Fruit fly (Drosophila melanogaster) whole organism, embryonic: ENCODE data around the gene CG15642.

ENCODE experiments used
- Atf6 ChIP-seq: fragments of 200-800 bp; sonication (Bioruptor generic); IDR thresholded peaks from 2 replicates; pipeline ENCODE4 v1.3.6; 2022; ENCODE audit warnings: missing biosample characterization, missing genetic modification characterization
- CG12236 ChIP-seq: fragments of 200-800 bp; sonication (Bioruptor generic); optimal IDR thresholded peaks from 2 replicates; lab custom pipeline; 2016; ENCODE audit warnings: missing biosample characterization, missing genetic modification characterization
- CG15479 ChIP-seq: fragments of 200-800 bp; sonication (Bioruptor generic); optimal IDR thresholded peaks from 3 replicates; lab custom pipeline; 2019; ENCODE audit warnings: missing biosample characterization, mild to moderate bottlenecking, missing genetic modification characterization, moderate library complexity
- CG17328 ChIP-seq: fragments of 200-800 bp; sonication (Bioruptor generic); IDR thresholded peaks from 2 replicates; pipeline ENCODE4 v1.3.6; 2022; ENCODE audit warnings: missing biosample characterization, missing genetic modification characterization
- CG17829 ChIP-seq: fragments of 200-800 bp; optimal IDR thresholded peaks from 2 replicates; lab custom pipeline; 2019; ENCODE audit warnings: missing biosample characterization, mild to moderate bottlenecking, missing genetic modification characterization, moderate library complexity
- CG1792 ChIP-seq: fragments of 200-800 bp; sonication (Bioruptor generic); optimal IDR thresholded peaks from 2 replicates; lab custom pipeline; 2016; ENCODE audit warnings: missing biosample characterization, missing genetic modification characterization
- CG31224 ChIP-seq: fragments of 200-800 bp; sonication (Bioruptor generic); IDR thresholded peaks from 2 replicates; pipeline ENCODE4 v1.3.6; 2022; ENCODE audit warnings: missing biosample characterization, missing genetic modification characterization
- CG31441 ChIP-seq: fragments of 200-800 bp; sonication (Bioruptor generic); IDR thresholded peaks from 2 replicates; pipeline ENCODE4 v1.3.6; 2022; ENCODE audit warnings: missing biosample characterization, missing genetic modification characterization
- CG33213 ChIP-seq: fragments of 200-800 bp; sonication (Bioruptor generic); optimal IDR thresholded peaks from 3 replicates; lab custom pipeline; 2016; ENCODE audit warnings: missing biosample characterization, missing genetic modification characterization
- CG34422 ChIP-seq: fragments of 200-800 bp; sonication (Bioruptor generic); IDR thresholded peaks from 3 replicates; pipeline ENCODE4 v1.3.6; 2022; ENCODE audit warnings: missing biosample characterization, missing genetic modification characterization
- CG7357 ChIP-seq: fragments of 200-800 bp; sonication (Bioruptor generic); IDR thresholded peaks from 3 replicates; pipeline ENCODE4 v1.3.6; 2022; ENCODE audit warnings: missing biosample characterization, missing genetic modification characterization
- CG8290 ChIP-seq, 3 experiments: fragments of 200-800 bp; sonication (Bioruptor generic); optimal IDR thresholded peaks; 2 replicates each; lab custom pipeline; 2016 to 2019; ENCODE audit warnings: missing biosample characterization in 3 of 3, missing genetic modification characterization in 3 of 3, mild to moderate bottlenecking in 2 of 3, moderate library complexity in 1 of 3
- CG9797 ChIP-seq: fragments of 200-800 bp; sonication (Bioruptor generic); optimal IDR thresholded peaks from 3 replicates; lab custom pipeline; 2018; ENCODE audit warnings: missing biosample characterization, mild to moderate bottlenecking, missing genetic modification characterization
- D19B ChIP-seq: fragments of 200-800 bp; sonication (Bioruptor generic); optimal IDR thresholded peaks from 2 replicates; lab custom pipeline; 2017; ENCODE audit warnings: missing biosample characterization, mild to moderate bottlenecking, missing genetic modification characterization
- Deaf1 ChIP-seq: fragments of 200-800 bp; optimal IDR thresholded peaks from 3 replicates; lab custom pipeline; 2019; ENCODE audit warnings: missing biosample characterization, mild to moderate bottlenecking, missing genetic modification characterization, moderate library complexity
- Ets97D ChIP-seq: fragments of 200-800 bp; sonication (Bioruptor generic); optimal IDR thresholded peaks from 3 replicates; lab custom pipeline; 2016; ENCODE audit warnings: missing biosample characterization, missing genetic modification characterization
- Fer3 ChIP-seq: fragments of 200-800 bp; sonication (Bioruptor generic); optimal IDR thresholded peaks from 2 replicates; lab custom pipeline; 2018; ENCODE audit warnings: missing biosample characterization, mild to moderate bottlenecking, missing genetic modification characterization, moderate library complexity
- Hmx ChIP-seq: fragments of 200-800 bp; sonication (Bioruptor generic); optimal IDR thresholded peaks from 2 replicates; lab custom pipeline; 2016; ENCODE audit warnings: missing biosample characterization, missing genetic modification characterization
- Lhr ChIP-seq: fragments of 200-800 bp; sonication (Bioruptor generic); optimal IDR thresholded peaks from 3 replicates; lab custom pipeline; 2017; ENCODE audit warnings: mild to moderate bottlenecking, missing biosample characterization, missing genetic modification reagents, missing genetic modification characterization
- MESR4 ChIP-seq: fragments of 200-800 bp; sonication (Bioruptor generic); optimal IDR thresholded peaks from 2 replicates; lab custom pipeline; 2018; ENCODE audit warnings: missing biosample characterization, mild to moderate bottlenecking, missing genetic modification characterization, moderate library complexity
- Nf-YB ChIP-seq: fragments of 200-800 bp; sonication (Bioruptor generic); optimal IDR thresholded peaks from 3 replicates; lab custom pipeline; 2019; ENCODE audit warnings: missing biosample characterization, mild to moderate bottlenecking, missing genetic modification characterization, moderate library complexity
- Pdp1 ChIP-seq, 2 experiments: fragments of 200-800 bp; sonication (Bioruptor generic); optimal IDR thresholded peaks; 3 replicates each; lab custom pipeline; 2016; ENCODE audit warnings: missing biosample characterization in 2 of 2, missing genetic modification characterization in 2 of 2, mild to moderate bottlenecking in 1 of 2, moderate library complexity in 1 of 2
- Rfx ChIP-seq: fragments of 200-800 bp; sonication (Bioruptor generic); IDR thresholded peaks from 2 replicates; pipeline ENCODE4 v1.3.6; 2022; ENCODE audit warnings: missing biosample characterization, missing genetic modification characterization
- Xrp1 ChIP-seq: fragments of 200-800 bp; sonication (Bioruptor generic); IDR thresholded peaks from 2 replicates; pipeline ENCODE4 v1.3.6; 2022; ENCODE audit warnings: missing biosample characterization, missing genetic modification characterization
- az2 ChIP-seq: fragments of 200-800 bp; sonication (Bioruptor generic); optimal IDR thresholded peaks from 3 replicates; lab custom pipeline; 2016; ENCODE audit warnings: missing biosample characterization, missing genetic modification characterization
- bigmax ChIP-seq: fragments of 200-800 bp; sonication (Bioruptor generic); optimal IDR thresholded peaks from 2 replicates; lab custom pipeline; 2018; ENCODE audit warnings: missing biosample characterization, mild to moderate bottlenecking, missing genetic modification characterization
- bowl ChIP-seq: fragments of 200-800 bp; sonication (Bioruptor generic); IDR thresholded peaks from 2 replicates; pipeline ENCODE4 v1.3.6; 2022; ENCODE audit warnings: missing biosample characterization, missing genetic modification characterization
- chm ChIP-seq: fragments of 200-800 bp; sonication (Bioruptor generic); IDR thresholded peaks from 2 replicates; pipeline ENCODE4 v1.3.6; 2022; ENCODE audit warnings: missing biosample characterization, missing genetic modification characterization
- ci ChIP-seq: fragments of 200-800 bp; sonication (Bioruptor generic); IDR thresholded peaks from 3 replicates; pipeline ENCODE4 v1.3.6; 2022; ENCODE audit warnings: missing biosample characterization, missing genetic modification characterization
- crp ChIP-seq, 2 experiments: fragments of 200-800 bp; sonication (Bioruptor generic); optimal IDR thresholded peaks; 2 replicates in 1 of 2; 3 replicates in 1 of 2; lab custom pipeline; 2017; ENCODE audit warnings: missing biosample characterization in 2 of 2, missing genetic modification characterization in 2 of 2, mild to moderate bottlenecking in 1 of 2, moderate library complexity in 1 of 2
- fru ChIP-seq: fragments of >200 bp; optimal IDR thresholded peaks from 2 replicates; lab custom pipeline; 2017
- gce ChIP-seq: fragments of 200-800 bp; sonication (Bioruptor generic); IDR thresholded peaks from 3 replicates; pipeline ENCODE4 v1.3.6; 2022; ENCODE audit warnings: missing biosample characterization, missing genetic modification characterization
- grau ChIP-seq: fragments of 200-800 bp; optimal IDR thresholded peaks from 3 replicates; lab custom pipeline; 2019; ENCODE audit warnings: missing biosample characterization, mild to moderate bottlenecking, missing genetic modification characterization, moderate library complexity
- grn ChIP-seq: fragments of 200-800 bp; sonication (Bioruptor generic); optimal IDR thresholded peaks from 3 replicates; lab custom pipeline; 2017; ENCODE audit warnings: missing biosample characterization, missing genetic modification characterization
- gt ChIP-seq: fragments of 200-800 bp; sonication (Bioruptor generic); IDR thresholded peaks from 2 replicates; pipeline ENCODE4 v1.3.6; 2022; ENCODE audit warnings: missing biosample characterization, missing genetic modification characterization
- jumu ChIP-seq: fragments of 200-800 bp; sonication (Bioruptor generic); optimal IDR thresholded peaks from 3 replicates; lab custom pipeline; 2016; ENCODE audit warnings: missing biosample characterization, missing genetic modification characterization
- kni ChIP-seq: fragments of 200-800 bp; sonication (Bioruptor generic); optimal IDR thresholded peaks from 3 replicates; lab custom pipeline; 2017; ENCODE audit warnings: mild to moderate bottlenecking, missing biosample characterization, missing genetic modification reagents, missing genetic modification characterization
- nom ChIP-seq: fragments of 200-800 bp; sonication (Bioruptor generic); optimal IDR thresholded peaks from 2 replicates; lab custom pipeline; 2017; ENCODE audit warnings: missing biosample characterization, missing genetic modification characterization, mild to moderate bottlenecking, moderate library complexity, missing genetic modification reagents
- pnt ChIP-seq: fragments of 200-800 bp; sonication (Bioruptor generic); optimal IDR thresholded peaks from 3 replicates; lab custom pipeline; 2016; ENCODE audit warnings: missing biosample characterization, missing genetic modification characterization
- row ChIP-seq: fragments of 200-800 bp; sonication (Bioruptor generic); IDR thresholded peaks from 3 replicates; pipeline ENCODE4 v1.3.6; 2022; ENCODE audit warnings: missing biosample characterization, missing genetic modification characterization
- sd ChIP-seq: fragments of 200-800 bp; sonication (Bioruptor generic); optimal IDR thresholded peaks from 3 replicates; lab custom pipeline; 2018; ENCODE audit warnings: missing biosample characterization, mild to moderate bottlenecking, missing genetic modification characterization, moderate library complexity
- sima ChIP-seq: fragments of 200-800 bp; sonication (Bioruptor generic); optimal IDR thresholded peaks from 2 replicates; lab custom pipeline; 2016; ENCODE audit warnings: missing biosample characterization, missing genetic modification characterization
- sob ChIP-seq: fragments of 200-800 bp; sonication (Bioruptor generic); IDR thresholded peaks from 2 replicates; pipeline ENCODE4 v1.3.6; 2022; ENCODE audit warnings: missing biosample characterization, missing genetic modification characterization
- stwl ChIP-seq: fragments of 200-800 bp; sonication (Bioruptor generic); optimal IDR thresholded peaks from 3 replicates; lab custom pipeline; 2018; ENCODE audit warnings: missing biosample characterization, mild to moderate bottlenecking, missing genetic modification characterization, moderate library complexity
- tna ChIP-seq: fragments of 200-800 bp; sonication (Bioruptor generic); IDR thresholded peaks from 2 replicates; pipeline ENCODE4 v1.3.6; 2022; ENCODE audit warnings: missing biosample characterization, missing genetic modification characterization; ENCODE audit not compliant: partially characterized antibody
- tup ChIP-seq: fragments of 200-800 bp; sonication (Bioruptor generic); optimal IDR thresholded peaks from 2 replicates; lab custom pipeline; 2016; ENCODE audit warnings: missing biosample characterization, mild to moderate bottlenecking, missing genetic modification characterization, moderate library complexity
- unpg ChIP-seq: fragments of 200-800 bp; sonication (Bioruptor generic); optimal IDR thresholded peaks from 3 replicates; lab custom pipeline; 2018; ENCODE audit warnings: missing biosample characterization, mild to moderate bottlenecking, missing genetic modification characterization, moderate library complexity
- zfh1 ChIP-seq: fragments of 200-800 bp; sonication (Bioruptor generic); IDR thresholded peaks from 3 replicates; pipeline ENCODE4 v1.3.6; 2022; ENCODE audit warnings: missing biosample characterization, missing genetic modification characterization
- zfh2 ChIP-seq: fragments of 200-800 bp; sonication (Bioruptor generic); optimal IDR thresholded peaks from 2 replicates; lab custom pipeline; 2016; ENCODE audit warnings: missing biosample characterization, missing genetic modification characterization

CG15642 gene

dm6 chrX:15498791-15499190, 31.2 kb upstream of the CG15642 start (continued):
- TF ChIP-seq row (GFP tag; lab: Robert Waterston, UW) (peak; percentile 29; the same call in 1 of the 3 replicates), CG7357 (GFP tag; lab: Robert Waterston, UW) (0 out of 3 replicates have a peak, but pooled peaks have one; percentile 17), CG8290 (GFP tag; optimal IDR thresholded peaks at IDR 0.05; lab: Kevin White, UChicago) (peak; percentile 51), CG8290 (tag; optimal IDR thresholded peaks at IDR 0.05; lab: Kevin White, UChicago) (peak; percentile 79 to 85), CG12236 (no peak), crp (GFP tag; optimal IDR thresholded peaks at IDR 0.05; lab: Kevin White, UChicago) (no peak), nom (GFP tag; lab: Kevin White, UChicago) (peak; percentile 74), D19B (GFP tag; lab: Kevin White, UChicago) (no peak), CG9797 (no peak), CG17328 (peak; percentile 44), bigmax (no peak), CG15479 (GFP tag; lab: Kevin White, UChicago) (peak; percentile 77), unpg (peak; percentile 17), CG17829 (tag; lab: Kevin White, UChicago) (peak; percentile 57), gt (no peak), grn (peak; percentile 13), sd (tag; lab: Kevin White, UChicago) (no peak), Ets97D (GFP tag; lab: Kevin White, UChicago) (peak; percentile 35), CG33213 (GFP tag; lab: Kevin White, UChicago) (peak; percentile 13), stwl (tag; lab: Kevin White, UChicago) (peak; percentile 49), sob (GFP tag; lab: Robert Waterston, UW) (0 out of 2 replicates have a peak, but pooled peaks have one; percentile 15), chm (peak; percentile 74; the same call in 1 of the 2 replicates), ci (GFP tag; lab: Robert Waterston, UW) (peak; percentile 80), Xrp1 (GFP tag; lab: Robert Waterston, UW) (peak; percentile 45; the same call in 1 of the 2 replicates), kni (GFP tag; lab: Kevin White, UChicago) (peak; percentile 5), Hmx (GFP tag; lab: Kevin White, UChicago) (no peak), CG1792 (GFP tag; lab: Kevin White, UChicago) (no peak), CG31441 (GFP tag; lab: Robert Waterston, UW) (0 out of 2 replicates have a peak, but pooled peaks have one; percentile 17), Nf-YB (peak; percentile 16), zfh2 (GFP tag; lab: Kevin White, UChicago) (no peak), CG31224 (no peak), Lhr (GFP tag; lab: Kevin White, UChicago) (peak; percentile 1), zfh1 (GFP tag; lab: Robert Waterston, UW) (peak; percentile 49; the same call in 1 of the 3 replicates), tup (GFP tag; lab: Kevin White, UChicago) (no peak), CG34422 (GFP tag; lab: Robert Waterston, UW) (peak; percentile 35; the same call in 1 of the 3 replicates), az2 (GFP tag; lab: Kevin White, UChicago) (no peak), Fer3 (tag; lab: Kevin White, UChicago) (no peak), bowl (0 out of 2 replicates have a peak, but pooled peaks have one; percentile 20), Pdp1 (GFP tag; optimal IDR thresholded peaks at IDR 0.05; lab: Kevin White, UChicago) (peak in 1 of 2 experiments; percentile 15), Deaf1 (tag; lab: Kevin White, UChicago) (peak; percentile 99), sima (GFP tag; lab: Kevin White, UChicago) (no peak), jumu (GFP tag; lab: Kevin White, UChicago) (peak; percentile 27), Atf6 (0 out of 2 replicates have a peak, but pooled peaks have one; percentile 12), Rfx (no peak), tna (GFP tag; lab: Robert Waterston, UW) (peak; percentile 33; the same call in 1 of the 2 replicates), grau (peak; percentile 11), gce (GFP tag; lab: Robert Waterston, UW) (peak; percentile 46; the same call in 1 of the 3 replicates), fru (lab: Kevin White, UChicago) (no peak), MESR4 (GFP tag; lab: Kevin White, UChicago) (peak; percentile 14), pnt (GFP tag; lab: Kevin White, UChicago) (no peak)
